Worm (Caenorhabditis elegans) whole organism, mixed stage, embryonic: Measurements from ENCODE around the gene R08B4.3.

ENCODE experiments used
- M03D4.4 ChIP-seq: sonication (generic microtip); optimal IDR thresholded peaks from 2 replicates; lab custom pipeline; 2017; ENCODE audit warnings: mild to moderate bottlenecking, missing genetic modification characterization, missing compliant biosample characterization
- bed-3 ChIP-seq: fragments of 200-800 bp; sonication (Bioruptor generic); optimal IDR thresholded peaks from 3 replicates; lab custom pipeline; 2018; ENCODE audit warnings: mild to moderate bottlenecking, missing genetic modification characterization, moderate library complexity, missing compliant biosample characterization
- blmp-1 ChIP-seq: fragments of 150-350 bp; optimal IDR thresholded peaks from 2 replicates; lab custom pipeline; 2014; ENCODE audit warnings: missing biosample characterization, missing genetic modification characterization
- ceh-39 ChIP-seq: fragments of 150-350 bp; optimal IDR thresholded peaks from 2 replicates; lab custom pipeline; 2014; ENCODE audit warnings: missing biosample characterization, missing genetic modification characterization
- ceh-43 ChIP-seq: fragments of 200-800 bp; sonication (Bioruptor generic); optimal IDR thresholded peaks from 2 replicates; lab custom pipeline; 2018; ENCODE audit warnings: mild to moderate bottlenecking, missing genetic modification characterization, moderate library complexity, missing compliant biosample characterization
- ceh-83 ChIP-seq: fragments of 200-800 bp; sonication (Bioruptor generic); optimal IDR thresholded peaks from 2 replicates; lab custom pipeline; 2018; ENCODE audit warnings: mild to moderate bottlenecking, missing genetic modification characterization, missing compliant biosample characterization
- ces-1 ChIP-seq: fragments of 150-350 bp; optimal IDR thresholded peaks from 2 replicates; lab custom pipeline; 2014; ENCODE audit warnings: missing biosample characterization, missing genetic modification reagents, missing genetic modification characterization
- cnd-1 ChIP-seq: fragments of 200-800 bp; sonication (Bioruptor generic); optimal IDR thresholded peaks from 2 replicates; lab custom pipeline; 2018; ENCODE audit warnings: mild to moderate bottlenecking, missing genetic modification characterization, missing compliant biosample characterization
- elt-1 ChIP-seq: sonication (generic microtip); optimal IDR thresholded peaks from 2 replicates; lab custom pipeline; 2017; ENCODE audit warnings: missing genetic modification characterization, mild to moderate bottlenecking, missing compliant biosample characterization, antibody characterized with exemption, moderate library complexity, borderline replicate concordance; ENCODE audit not compliant: insufficient read depth
- elt-3 ChIP-seq: fragments of 150-350 bp; optimal IDR thresholded peaks from 2 replicates; lab custom pipeline; 2014; ENCODE audit warnings: missing biosample characterization, missing genetic modification characterization
- flh-1 ChIP-seq: fragments of 200-800 bp; sonication (Bioruptor generic); optimal IDR thresholded peaks from 2 replicates; lab custom pipeline; 2018; ENCODE audit warnings: mild to moderate bottlenecking, missing genetic modification characterization, moderate library complexity, missing compliant biosample characterization
- ham-2 ChIP-seq: fragments of 200-800 bp; sonication (Bioruptor generic); optimal IDR thresholded peaks from 2 replicates; lab custom pipeline; 2018; ENCODE audit warnings: mild to moderate bottlenecking, missing genetic modification characterization, missing compliant biosample characterization
- hlh-1 ChIP-seq: fragments of 150-350 bp; optimal IDR thresholded peaks from 2 replicates; lab custom pipeline; 2014; ENCODE audit warnings: missing biosample characterization, missing genetic modification reagents, missing genetic modification characterization
- lin-13 ChIP-seq: fragments of 150-350 bp; optimal IDR thresholded peaks from 2 replicates; lab custom pipeline; 2014; ENCODE audit warnings: missing biosample characterization, missing genetic modification characterization
- lin-32 ChIP-seq: fragments of 200-800 bp; sonication (Bioruptor generic); optimal IDR thresholded peaks from 2 replicates; lab custom pipeline; 2018; ENCODE audit warnings: mild to moderate bottlenecking, missing genetic modification characterization, missing compliant biosample characterization
- lsy-2 ChIP-seq: fragments of 150-350 bp; optimal IDR thresholded peaks from 2 replicates; lab custom pipeline; 2014; ENCODE audit warnings: missing biosample characterization, missing genetic modification characterization
- mls-2 ChIP-seq: sonication (generic microtip); optimal IDR thresholded peaks from 2 replicates; lab custom pipeline; 2016; ENCODE audit warnings: mild to moderate bottlenecking, missing genetic modification characterization, moderate library complexity, missing compliant biosample characterization
- nhr-12 ChIP-seq: fragments of 150-350 bp; optimal IDR thresholded peaks from 2 replicates; lab custom pipeline; 2014; ENCODE audit warnings: missing biosample characterization, missing genetic modification characterization
- nhr-2 ChIP-seq: fragments of 150-350 bp; optimal IDR thresholded peaks from 2 replicates; lab custom pipeline; 2014; ENCODE audit warnings: missing biosample characterization, missing genetic modification characterization
- nhr-237 ChIP-seq: fragments of 150-350 bp; optimal IDR thresholded peaks from 2 replicates; lab custom pipeline; 2014; ENCODE audit warnings: missing biosample characterization, missing genetic modification characterization
- nhr-28 ChIP-seq: fragments of 150-350 bp; optimal IDR thresholded peaks from 2 replicates; lab custom pipeline; 2014; ENCODE audit warnings: missing biosample characterization, missing genetic modification characterization
- nhr-76 ChIP-seq: sonication (generic microtip); optimal IDR thresholded peaks from 2 replicates; lab custom pipeline; 2017; ENCODE audit warnings: missing biosample characterization, missing genetic modification characterization
- pha-4 ChIP-seq: fragments of 150-350 bp; optimal IDR thresholded peaks from 2 replicates; lab custom pipeline; 2018; ENCODE audit warnings: missing biosample characterization, missing genetic modification reagents, missing genetic modification characterization
- sem-2 ChIP-seq: fragments of 200-800 bp; sonication (Bioruptor generic); optimal IDR thresholded peaks from 2 replicates; lab custom pipeline; 2018; ENCODE audit warnings: mild to moderate bottlenecking, missing genetic modification characterization, missing compliant biosample characterization
- snpc-4 ChIP-seq: fragments of 150-350 bp; optimal IDR thresholded peaks from 2 replicates; lab custom pipeline; 2014; ENCODE audit warnings: missing biosample characterization, missing genetic modification characterization
- sptf-1 ChIP-seq: sonication (generic microtip); optimal IDR thresholded peaks from 2 replicates; lab custom pipeline; 2017; ENCODE audit warnings: mild to moderate bottlenecking, missing genetic modification characterization, moderate library complexity, missing compliant biosample characterization
- tbx-8 ChIP-seq: fragments of 200-800 bp; sonication (Bioruptor generic); optimal IDR thresholded peaks from 2 replicates; lab custom pipeline; 2018; ENCODE audit warnings: mild to moderate bottlenecking, missing genetic modification characterization, moderate library complexity, missing compliant biosample characterization
- unc-39 ChIP-seq: fragments of 150-350 bp; optimal IDR thresholded peaks from 2 replicates; lab custom pipeline; 2014; ENCODE audit warnings: missing biosample characterization, missing genetic modification characterization
- unc-62 ChIP-seq: fragments of 150-350 bp; optimal IDR thresholded peaks from 2 replicates; lab custom pipeline; 2014; ENCODE audit warnings: missing biosample characterization, missing genetic modification reagents, missing genetic modification characterization
- zip-8 ChIP-seq: fragments of 150-350 bp; optimal IDR thresholded peaks from 2 replicates; lab custom pipeline; 2014; ENCODE audit warnings: missing biosample characterization, missing genetic modification characterization
- ztf-11 ChIP-seq: fragments of 150-350 bp; optimal IDR thresholded peaks from 2 replicates; lab custom pipeline; 2014; ENCODE audit warnings: missing biosample characterization, missing genetic modification characterization

Gene R08B4.3

DNA sequence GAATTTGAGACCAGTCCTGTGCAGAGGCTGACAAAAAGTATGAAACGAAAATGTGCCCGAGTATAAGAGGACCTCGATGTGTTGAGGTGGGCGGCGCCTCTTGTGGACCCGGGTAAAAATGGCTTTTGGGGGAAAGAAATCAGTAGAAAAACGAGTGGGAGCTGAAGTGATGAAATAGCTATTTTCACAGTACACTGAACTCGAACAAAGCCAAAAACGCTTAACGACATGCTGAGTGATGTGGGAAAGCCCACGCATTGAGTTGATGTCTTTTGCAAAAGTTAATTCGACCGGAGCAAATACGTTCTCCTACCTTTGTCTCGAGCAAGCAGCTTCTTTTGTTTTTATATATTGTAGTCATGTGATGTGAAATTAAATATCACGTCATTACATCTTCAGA, 4.1 kb downstream of the R08B4.3 start, which contains the start of gene nlp-66:
nlp-66 (minus strand) TSS at position 101 of the 400 bp plus-strand sequence.
- TF ChIP-seq nhr-12 (tag; lab: Kevin White, UChicago) (no peak), lsy-2 (no peak), lin-13 (tag; lab: Kevin White, UChicago) (no peak), flh-1 (GFP tag; lab: Kevin White, UChicago) (no peak), nhr-76 (tag; lab: Kevin White, UChicago) (no peak), nhr-28 (no peak), ceh-83 (GFP tag; lab: Kevin White, UChicago) (no peak), bed-3 (GFP tag; lab: Kevin White, UChicago) (no peak), hlh-1 (tag; lab: Kevin White, UChicago) (no peak)

ce11 chrX:11114420-11114819, 6.4 kb downstream of the R08B4.3 start:
- TF ChIP-seq cnd-1 (tag; lab: Kevin White, UChicago) (no peak), zip-8 (tag; lab: Kevin White, UChicago) (no peak), mls-2 (tag; lab: Kevin White, UChicago) (no peak), nhr-12 (tag; lab: Kevin White, UChicago) (no peak), elt-3 (tag; lab: Kevin White, UChicago) (no peak), lin-32 (no peak), unc-62 (GFP tag; lab: Kevin White, UChicago) (no peak), nhr-76 (tag; lab: Kevin White, UChicago) (no peak), tbx-8 (GFP tag; lab: Kevin White, UChicago) (no peak), nhr-237 (tag; lab: Kevin White, UChicago) (no peak), ham-2 (GFP tag; lab: Kevin White, UChicago) (no peak), sptf-1 (tag; lab: Kevin White, UChicago) (no peak), bed-3 (GFP tag; lab: Kevin White, UChicago) (no peak), unc-39 (tag; lab: Kevin White, UChicago) (no peak), ceh-83 (GFP tag; lab: Kevin White, UChicago) (no peak), ceh-43 (GFP tag; lab: Kevin White, UChicago) (no peak), lin-13 (tag; lab: Kevin White, UChicago) (no peak), elt-1 (tag; lab: Kevin White, UChicago) (no peak), snpc-4 (tag; lab: Kevin White, UChicago) (no peak), ces-1 (GFP tag; lab: Kevin White, UChicago) (no peak)
- TF ChIP-seq, all 35 proteins: peak for 0

DNA sequence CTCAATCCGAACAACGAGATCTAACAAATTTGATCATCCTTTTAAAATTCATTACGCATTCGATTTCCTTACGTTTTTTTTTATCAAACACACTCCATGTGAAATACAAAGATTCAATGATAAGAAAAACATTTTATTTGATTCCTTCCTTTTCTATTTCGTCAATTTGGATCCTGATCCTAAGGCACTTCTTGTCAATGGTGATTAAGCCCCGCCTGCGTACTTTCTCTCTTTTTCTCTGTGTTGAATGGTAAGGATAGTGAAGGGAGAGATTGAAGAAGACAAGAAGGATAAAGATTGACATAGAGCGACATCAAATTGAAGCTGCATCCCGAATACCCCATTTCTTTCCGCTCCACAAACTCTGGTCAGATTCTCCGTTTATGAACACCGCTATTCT, 11.6 kb downstream of the R08B4.3 start, which contains the start of gene grd-1:
grd-1 (plus strand) TSS at position 241 of the 400 bp plus-strand sequence.
- TF ChIP-seq elt-3 (tag; lab: Kevin White, UChicago) (no peak), ceh-39 (tag; lab: Kevin White, UChicago) (no peak), ham-2 (GFP tag; lab: Kevin White, UChicago) (no peak), pha-4 (tag; lab: Kevin White, UChicago) (no peak), nhr-76 (tag; lab: Kevin White, UChicago) (no peak), sem-2 (GFP tag; lab: Kevin White, UChicago) (no peak), hlh-1 (tag; lab: Kevin White, UChicago) (no peak), ztf-11 (no peak), unc-39 (tag; lab: Kevin White, UChicago) (no peak), nhr-28 (no peak), ces-1 (GFP tag; lab: Kevin White, UChicago) (no peak), sptf-1 (tag; lab: Kevin White, UChicago) (no peak), nhr-12 (tag; lab: Kevin White, UChicago) (no peak), ceh-43 (GFP tag; lab: Kevin White, UChicago) (no peak)
- TF ChIP-seq, all 35 proteins: peak for 0

- TF ChIP-seq elt-1 (tag; lab: Kevin White, UChicago) (no peak), ces-1 (GFP tag; lab: Kevin White, UChicago) (no peak), nhr-2 (tag; lab: Kevin White, UChicago) (no peak), unc-62 (GFP tag; lab: Kevin White, UChicago) (no peak), snpc-4 (tag; lab: Kevin White, UChicago) (no peak), ztf-11 (no peak), elt-3 (tag; lab: Kevin White, UChicago) (no peak), blmp-1 (tag; lab: Kevin White, UChicago) (no peak), sptf-1 (tag; lab: Kevin White, UChicago) (no peak), ceh-43 (GFP tag; lab: Kevin White, UChicago) (no peak), M03D4.4 (no peak)
Measured at ce11 chrX:11107076-11107475, 13.7 kb downstream of the R08B4.3 start, which contains the start of gene clc-17. Gene clc-17, plus strand, starts transcription at chrX:11107376.
